Fruit fly (Drosophila melanogaster) whole organism, embryonic: Measurements from ENCODE around the gene betaGlu.

Experiments used
- Abd-B ChIP-seq: fragments of 200-800 bp; sonication (Bioruptor generic); optimal IDR thresholded peaks from 2 replicates; lab custom pipeline; 2018; ENCODE audit warnings: missing biosample characterization, mild to moderate bottlenecking, missing genetic modification characterization, moderate library complexity
- Atf6 ChIP-seq: fragments of 200-800 bp; sonication (Bioruptor generic); IDR thresholded peaks from 2 replicates; pipeline ENCODE4 v1.3.6; 2022; ENCODE audit warnings: missing biosample characterization, missing genetic modification characterization
- B-H1 ChIP-seq: fragments of 200-800 bp; sonication (Bioruptor generic); IDR thresholded peaks from 3 replicates; pipeline ENCODE4 v1.3.6; 2022; ENCODE audit warnings: missing biosample characterization, missing genetic modification characterization
- CG11695 ChIP-seq: fragments of 200-800 bp; sonication (Bioruptor generic); IDR thresholded peaks from 3 replicates; pipeline ENCODE4 v1.3.6; 2022; ENCODE audit warnings: missing biosample characterization, missing genetic modification characterization
- CG12219 ChIP-seq: fragments of 200-800 bp; sonication (Bioruptor generic); optimal IDR thresholded peaks from 3 replicates; lab custom pipeline; 2018; ENCODE audit warnings: missing biosample characterization, mild to moderate bottlenecking, missing genetic modification characterization
- CG1233 ChIP-seq: fragments of 200-800 bp; sonication (Bioruptor generic); optimal IDR thresholded peaks from 4 replicates; lab custom pipeline; 2018; ENCODE audit warnings: missing biosample characterization, mild to moderate bottlenecking, missing genetic modification characterization
- CG13287 ChIP-seq: fragments of 200-800 bp; sonication (Bioruptor generic); IDR thresholded peaks from 2 replicates; pipeline ENCODE4 v1.3.6; 2022; ENCODE audit warnings: missing biosample characterization, missing genetic modification characterization; ENCODE audit not compliant: partially characterized antibody
- CG14860 ChIP-seq: fragments of 200-800 bp; sonication (Bioruptor generic); IDR thresholded peaks from 3 replicates; pipeline ENCODE4 v1.3.6; 2022; ENCODE audit warnings: missing biosample characterization, missing genetic modification characterization; ENCODE audit not compliant: partially characterized antibody
- CG15514 ChIP-seq: fragments of 200-800 bp; sonication (Bioruptor generic); optimal IDR thresholded peaks from 3 replicates; lab custom pipeline; 2017; ENCODE audit warnings: missing biosample characterization, missing genetic modification characterization, mild to moderate bottlenecking, moderate library complexity, missing genetic modification reagents
- CG18476 ChIP-seq: fragments of 200-800 bp; sonication (Bioruptor generic); optimal IDR thresholded peaks from 2 replicates; lab custom pipeline; 2016; ENCODE audit warnings: missing biosample characterization, mild to moderate bottlenecking, missing genetic modification characterization
- CG18599 ChIP-seq: fragments of 200-800 bp; sonication (Bioruptor generic); optimal IDR thresholded peaks from 3 replicates; lab custom pipeline; 2017; ENCODE audit warnings: missing biosample characterization, missing genetic modification characterization, mild to moderate bottlenecking, moderate library complexity, missing genetic modification reagents
- CG2712 ChIP-seq: fragments of 200-800 bp; optimal IDR thresholded peaks from 3 replicates; lab custom pipeline; 2019; ENCODE audit warnings: missing biosample characterization, mild to moderate bottlenecking, missing genetic modification characterization, moderate library complexity
- CG5180 ChIP-seq: fragments of 200-800 bp; sonication (Bioruptor generic); optimal IDR thresholded peaks from 3 replicates; lab custom pipeline; 2017; ENCODE audit warnings: missing biosample characterization, missing genetic modification characterization, mild to moderate bottlenecking, moderate library complexity, missing genetic modification reagents
- CG6765 ChIP-seq: fragments of 200-800 bp; sonication (Bioruptor generic); optimal IDR thresholded peaks from 3 replicates; lab custom pipeline; 2017; ENCODE audit warnings: missing biosample characterization, mild to moderate bottlenecking, missing genetic modification characterization
- CG6813 ChIP-seq: fragments of 200-800 bp; sonication (Bioruptor generic); optimal IDR thresholded peaks from 2 replicates; lab custom pipeline; 2017; ENCODE audit warnings: missing biosample characterization, missing genetic modification characterization, mild to moderate bottlenecking, moderate library complexity, missing genetic modification reagents
- CG7786 ChIP-seq: fragments of 200-800 bp; sonication (Bioruptor generic); optimal IDR thresholded peaks from 2 replicates; lab custom pipeline; 2016; ENCODE audit warnings: missing biosample characterization, missing genetic modification characterization
- CG8765 ChIP-seq: fragments of 200-800 bp; sonication (Bioruptor generic); IDR thresholded peaks from 2 replicates; pipeline ENCODE4 v1.3.6; 2022; ENCODE audit warnings: missing biosample characterization, missing genetic modification characterization
- CG8924 ChIP-seq: fragments of 200-800 bp; optimal IDR thresholded peaks from 3 replicates; lab custom pipeline; 2019; ENCODE audit warnings: missing biosample characterization, mild to moderate bottlenecking, missing genetic modification characterization, moderate library complexity
- CG9932 ChIP-seq: fragments of 200-800 bp; sonication (Bioruptor generic); IDR thresholded peaks from 2 replicates; pipeline ENCODE4 v1.3.6; 2022; ENCODE audit warnings: missing biosample characterization, missing genetic modification characterization
- CHES-1-like ChIP-seq: fragments of 200-800 bp; sonication (Bioruptor generic); optimal IDR thresholded peaks from 2 replicates; lab custom pipeline; 2016; ENCODE audit warnings: missing biosample characterization, missing genetic modification characterization
- Dref ChIP-seq: fragments of 200-800 bp; sonication (Bioruptor generic); IDR thresholded peaks from 2 replicates; pipeline ENCODE4 v1.3.6; 2022; ENCODE audit warnings: missing biosample characterization, missing genetic modification characterization
- Fer2 ChIP-seq: fragments of 200-800 bp; sonication (Bioruptor generic); optimal IDR thresholded peaks from 2 replicates; lab custom pipeline; 2018; ENCODE audit warnings: missing biosample characterization, mild to moderate bottlenecking, missing genetic modification characterization, moderate library complexity
- Hmr ChIP-seq: fragments of 200-800 bp; sonication (Bioruptor generic); optimal IDR thresholded peaks from 3 replicates; lab custom pipeline; 2017; ENCODE audit warnings: mild to moderate bottlenecking, missing biosample characterization, missing genetic modification reagents, missing genetic modification characterization
- MBD-R2 ChIP-seq: fragments of 200-800 bp; sonication (Bioruptor generic); IDR thresholded peaks from 2 replicates; pipeline ENCODE4 v1.3.6; 2022; ENCODE audit warnings: missing biosample characterization, missing genetic modification characterization
- Myb ChIP-seq: fragments of 200-800 bp; sonication (Bioruptor generic); optimal IDR thresholded peaks from 2 replicates; lab custom pipeline; 2016; ENCODE audit warnings: missing biosample characterization, missing genetic modification characterization
- Nf-YB ChIP-seq: fragments of 200-800 bp; sonication (Bioruptor generic); optimal IDR thresholded peaks from 3 replicates; lab custom pipeline; 2019; ENCODE audit warnings: missing biosample characterization, mild to moderate bottlenecking, missing genetic modification characterization, moderate library complexity
- Pdp1 ChIP-seq, 2 experiments: fragments of 200-800 bp; sonication (Bioruptor generic); optimal IDR thresholded peaks; 3 replicates each; lab custom pipeline; 2016; ENCODE audit warnings: missing biosample characterization in 2 of 2, missing genetic modification characterization in 2 of 2, mild to moderate bottlenecking in 1 of 2, moderate library complexity in 1 of 2
- Sry-δ ChIP-seq: fragments of 200-800 bp; sonication (Bioruptor generic); optimal IDR thresholded peaks from 2 replicates; lab custom pipeline; 2016; ENCODE audit warnings: missing biosample characterization, missing genetic modification characterization
- Trl ChIP-seq, 3 experiments: fragments of >200 bp in 2 of 3; fragments of 200-800 bp in 1 of 3; sonication (Bioruptor generic) in 1 of 3; optimal IDR thresholded peaks; 2 replicates in 1 of 3; 3 replicates in 2 of 3; lab custom pipeline; 2016 to 2017; ENCODE audit warnings: missing biosample characterization in 1 of 3, missing genetic modification characterization in 1 of 3
- bowl ChIP-seq: fragments of 200-800 bp; sonication (Bioruptor generic); IDR thresholded peaks from 2 replicates; pipeline ENCODE4 v1.3.6; 2022; ENCODE audit warnings: missing biosample characterization, missing genetic modification characterization
- cad ChIP-seq: fragments of >200 bp; optimal IDR thresholded peaks from 2 replicates; lab custom pipeline; 2017; ENCODE audit warnings: missing biosample characterization, missing genetic modification characterization
- cas ChIP-seq: fragments of 200-800 bp; sonication (Bioruptor generic); IDR thresholded peaks from 2 replicates; pipeline ENCODE4 v1.3.6; 2022; ENCODE audit warnings: missing biosample characterization, missing genetic modification characterization
- crol ChIP-seq: fragments of 200-800 bp; sonication (Bioruptor generic); IDR thresholded peaks from 2 replicates; pipeline ENCODE4 v1.3.6; 2022; ENCODE audit warnings: missing biosample characterization, missing genetic modification characterization
- ems ChIP-seq: fragments of 200-800 bp; sonication (Bioruptor generic); optimal IDR thresholded peaks from 3 replicates; lab custom pipeline; 2016; ENCODE audit warnings: missing biosample characterization, missing genetic modification characterization
- esg ChIP-seq: fragments of 200-800 bp; sonication (Bioruptor generic); conservative IDR thresholded peaks from 2 replicates; pipeline ENCODE4 v1.3.6; 2022; ENCODE audit warnings: missing biosample characterization, missing genetic modification characterization
- exex ChIP-seq: fragments of 200-800 bp; sonication (Bioruptor generic); optimal IDR thresholded peaks from 4 replicates; lab custom pipeline; 2018; ENCODE audit warnings: missing biosample characterization, mild to moderate bottlenecking, missing genetic modification characterization, moderate library complexity
- kah ChIP-seq: fragments of 200-800 bp; sonication (Bioruptor generic); optimal IDR thresholded peaks from 2 replicates; lab custom pipeline; 2018; ENCODE audit warnings: missing biosample characterization, mild to moderate bottlenecking, missing genetic modification characterization
- mld ChIP-seq: fragments of 200-800 bp; sonication (Bioruptor generic); IDR thresholded peaks from 3 replicates; pipeline ENCODE4 v1.3.6; 2022; ENCODE audit warnings: missing biosample characterization, missing genetic modification characterization; ENCODE audit not compliant: partially characterized antibody
- nerfin-1 ChIP-seq: fragments of 200-800 bp; sonication (Bioruptor generic); optimal IDR thresholded peaks from 3 replicates; lab custom pipeline; 2019; ENCODE audit warnings: missing biosample characterization, mild to moderate bottlenecking, missing genetic modification characterization, moderate library complexity
- oc ChIP-seq: fragments of 200-800 bp; sonication (Bioruptor generic); optimal IDR thresholded peaks from 2 replicates; lab custom pipeline; 2018; ENCODE audit warnings: missing biosample characterization, mild to moderate bottlenecking, missing genetic modification characterization, moderate library complexity
- onecut ChIP-seq: fragments of 200-800 bp; sonication (Bioruptor generic); IDR thresholded peaks from 2 replicates; pipeline ENCODE4 v1.3.6; 2022; ENCODE audit warnings: missing biosample characterization, missing genetic modification characterization
- pb ChIP-seq: fragments of 200-800 bp; sonication (Bioruptor generic); optimal IDR thresholded peaks from 3 replicates; lab custom pipeline; 2016; ENCODE audit warnings: missing biosample characterization, missing genetic modification characterization
- prd ChIP-seq, 3 experiments: fragments of >200 bp in 2 of 3; fragments of 200-800 bp in 1 of 3; sonication (Bioruptor generic) in 1 of 3; optimal IDR thresholded peaks in 2 of 3; IDR thresholded peaks in 1 of 3; 2 replicates in 2 of 3; 3 replicates in 1 of 3; pipeline versions ENCODE4 v1.3.6 to Lab custom; 2017 to 2022; ENCODE audit warnings: missing biosample characterization in 1 of 3, missing genetic modification characterization in 1 of 3
- salm ChIP-seq: fragments of 200-800 bp; sonication (Bioruptor generic); optimal IDR thresholded peaks from 2 replicates; lab custom pipeline; 2018; ENCODE audit warnings: missing biosample characterization, mild to moderate bottlenecking, missing genetic modification characterization
- stwl ChIP-seq: fragments of 200-800 bp; sonication (Bioruptor generic); optimal IDR thresholded peaks from 3 replicates; lab custom pipeline; 2018; ENCODE audit warnings: missing biosample characterization, mild to moderate bottlenecking, missing genetic modification characterization, moderate library complexity
- sug ChIP-seq: fragments of 200-800 bp; optimal IDR thresholded peaks from 2 replicates; lab custom pipeline; 2019; ENCODE audit warnings: missing biosample characterization, mild to moderate bottlenecking, missing genetic modification characterization, moderate library complexity
- z ChIP-seq: fragments of 200-800 bp; sonication (Bioruptor generic); IDR thresholded peaks from 3 replicates; pipeline ENCODE4 v1.3.6; 2022; ENCODE audit warnings: missing biosample characterization, missing genetic modification characterization

Gene betaGlu

dm6 chr3R:31793664-31794417, 22.2 kb upstream of the betaGlu start, which contains the start of the genes Mccc1 and Acf (continued):
- TF ChIP-seq CG8924 (tag; lab: Kevin White, UChicago) = no peak
- peak; percentile 89 for TF ChIP-seq CG15514 (GFP tag; lab: Kevin White, UChicago)
- peak; percentile 86 for TF ChIP-seq stwl
- TF ChIP-seq salm = no peak
- peak; percentile 53 for TF ChIP-seq CHES-1-like (GFP tag; lab: Kevin White, UChicago)
- no peak for TF ChIP-seq CG5180 (GFP tag; lab: Kevin White, UChicago)
- TF ChIP-seq Abd-B (GFP tag; lab: Kevin White, UChicago) = no peak
- TF ChIP-seq Hmr (GFP tag; lab: Kevin White, UChicago) = no peak
- no peak for TF ChIP-seq sug (tag; lab: Kevin White, UChicago)
- TF ChIP-seq ems = peak; percentile 33
- peak; percentile 45 for TF ChIP-seq CG9932 (GFP tag; lab: Robert Waterston, UW)
- no peak for TF ChIP-seq CG8765
- TF ChIP-seq Myb (GFP tag; lab: Kevin White, UChicago) = peak; percentile 74
- TF ChIP-seq CG14860 (GFP tag; lab: Robert Waterston, UW) = peak; percentile 48; the same call in 1 of the 3 replicates
- no peak for TF ChIP-seq prd (optimal IDR thresholded peaks at IDR 0.05; lab: Kevin White, UChicago)
- peak; percentile 38; the same call in 1 of the 3 replicates for TF ChIP-seq prd (GFP tag; IDR thresholded peaks at IDR 0.05; lab: Robert Waterston, UW)
- TF ChIP-seq Fer2 = no peak
- no peak for TF ChIP-seq cad
- no peak for TF ChIP-seq Nf-YB (GFP tag; lab: Kevin White, UChicago)
- TF ChIP-seq esg (GFP tag; lab: Robert Waterston, UW) = no peak; the same call in 1 of the 2 replicates
- peak; percentile 59 for TF ChIP-seq CG18476 (GFP tag; lab: Kevin White, UChicago)
- no peak for TF ChIP-seq mld
- TF ChIP-seq CG2712 (tag; lab: Kevin White, UChicago) = no peak
- no peak for TF ChIP-seq kah (GFP tag; lab: Kevin White, UChicago)
- no peak for TF ChIP-seq oc (tag; lab: Kevin White, UChicago)
- TF ChIP-seq Dref (GFP tag; lab: Robert Waterston, UW) = peak; percentile 71
- TF ChIP-seq exex = no peak
- TF ChIP-seq CG7786 = no peak
- peak; percentile 83 for TF ChIP-seq Sry-δ
- TF ChIP-seq, all 482 proteins: peak for 132

dm6 chr3R:31777482-31778165, 6.0 kb upstream of the betaGlu start:
- peak; percentile 49; the same call in 1 of the 2 replicates for TF ChIP-seq MBD-R2 (GFP tag; lab: Robert Waterston, UW)
- TF ChIP-seq CG6813 (GFP tag; lab: Kevin White, UChicago) = peak; percentile 12
- TF ChIP-seq crol = peak; percentile 60
- peak; percentile 45 for TF ChIP-seq exex
- peak; percentile 33; the same call in 1 of the 2 replicates for TF ChIP-seq CG13287
- no peak for TF ChIP-seq Pdp1 (GFP tag; optimal IDR thresholded peaks at IDR 0.05; lab: Kevin White, UChicago)
- TF ChIP-seq cas = no peak
- peak; percentile 70 to 95 for TF ChIP-seq Trl (optimal IDR thresholded peaks at IDR 0.05; lab: Kevin White, UChicago)
- no peak for TF ChIP-seq Trl (GFP tag; optimal IDR thresholded peaks at IDR 0.05; lab: Kevin White, UChicago)
- peak; percentile 16 for TF ChIP-seq CG15514 (GFP tag; lab: Kevin White, UChicago)
- 0 out of 2 replicates have a peak, but pooled peaks have one; percentile 14 for TF ChIP-seq Atf6 (GFP tag; lab: Robert Waterston, UW)
- TF ChIP-seq B-H1 = no peak
- TF ChIP-seq nerfin-1 (tag; lab: Kevin White, UChicago) = peak; percentile 55
- TF ChIP-seq pb = no peak
- 0 out of 3 replicates have a peak, but pooled peaks have one; percentile 6 for TF ChIP-seq CG11695 (GFP tag; lab: Robert Waterston, UW)
- peak; percentile 21 for TF ChIP-seq CG1233 (GFP tag; lab: Kevin White, UChicago)
- TF ChIP-seq onecut = peak; percentile 99
- no peak for TF ChIP-seq CG12219 (GFP tag; lab: Kevin White, UChicago)
- no peak for TF ChIP-seq bowl (GFP tag; lab: Robert Waterston, UW)
- peak; percentile 21 for TF ChIP-seq CG6765 (GFP tag; lab: Kevin White, UChicago)
- peak; percentile 85 for TF ChIP-seq z
- peak; percentile 9 for TF ChIP-seq CG18599
